Fruit fly (Drosophila melanogaster) ovary, adult (tissue): Measurements from ENCODE around the gene CG33340.

Source experiments
- CG17801 ChIP-seq: fragments of 200-800 bp; optimal IDR thresholded peaks from 2 replicates; lab custom pipeline; 2019; ENCODE audit warnings: missing biosample characterization, mild to moderate bottlenecking, missing genetic modification characterization, moderate library complexity; ENCODE audit not compliant: partially characterized antibody

Gene CG33340

dm6 chr3R:24364880-24365604, 2.1 kb downstream of the CG33340 start, which contains the start of the genes CG17784 and CG13613:
CG17784 (minus strand) TSS chr3R:24364980.
CG13613 (plus strand) TSS chr3R:24365554.
- no peak for TF ChIP-seq CG17801 (GFP tag; lab: Kevin White, UChicago)

dm6 chr3R:24367120-24367519, 4.2 kb downstream of the CG33340 start, which contains the start of gene CG42811:
CG42811 (minus strand) TSS chr3R:24367220.
- TF ChIP-seq CG17801 (GFP tag; lab: Kevin White, UChicago): no peak

dm6 chr3R:24368064-24368463, 5.1 kb downstream of the CG33340 start, which contains the start of the genes CG42812 and CG33341:
CG42812 (minus strand) TSS chr3R:24368164.
CG33341 (plus strand) TSS chr3R:24368358.
- no peak for TF ChIP-seq CG17801 (GFP tag; lab: Kevin White, UChicago)

- no peak for TF ChIP-seq CG17801 (GFP tag; lab: Kevin White, UChicago)
These were observed 6.3 kb downstream of the CG33340 start, which contains the start of gene CG13614 for dm6 chr3R:24369268-24369667. CG13614 (plus strand) TSS chr3R:24369568.

dm6 chr3R:24372662-24373061, 9.7 kb downstream of the CG33340 start, which contains the start of gene CG17782:
CG17782 (minus strand) TSS chr3R:24372762.
- no peak for TF ChIP-seq CG17801 (GFP tag; lab: Kevin White, UChicago)

- no peak for TF ChIP-seq CG17801 (GFP tag; lab: Kevin White, UChicago)
These were observed 12.6 kb downstream of the CG33340 start, which contains the start of gene CG17781 for dm6 chr3R:24375561-24375960. CG17781 (minus strand) TSS chr3R:24375661.

- TF ChIP-seq CG17801 (GFP tag; lab: Kevin White, UChicago): no peak
These were observed 13.6 kb downstream of the CG33340 start, which contains the start of gene CG33342 for dm6 chr3R:24376565-24376964. CG33342 (plus strand) TSS chr3R:24376865.

dm6 chr3R:24384952-24385351, 22.0 kb downstream of the CG33340 start, which contains the start of gene CG17780:
CG17780 (minus strand) TSS chr3R:24385052.
- TF ChIP-seq CG17801 (GFP tag; lab: Kevin White, UChicago): no peak

- no peak for TF ChIP-seq CG17801 (GFP tag; lab: Kevin White, UChicago)
These were observed 23.5 kb downstream of the CG33340 start for dm6 chr3R:24386434-24386833.

- TF ChIP-seq CG17801 (GFP tag; lab: Kevin White, UChicago): no peak
These were observed 27.3 kb downstream of the CG33340 start, which contains the start of the genes CG5768 and CG13615 for dm6 chr3R:24390239-24390638. CG5768 (minus strand) TSS chr3R:24390339. CG13615 (plus strand) TSS chr3R:24390518.

dm6 chr3R:24392207-24392939, 29.4 kb downstream of the CG33340 start, which contains the start of gene CG13616:
CG13616 (plus strand) TSS chr3R:24392889.
- peak; percentile 47 for TF ChIP-seq CG17801 (GFP tag; lab: Kevin White, UChicago)
